Fruit fly (Drosophila melanogaster) whole organism, prepupa: Measurements from ENCODE around the gene br.
A peak's percentile ranks its signal among the peaks of the same experiment; 100 is the strongest.

Experiments
- CG1621 ChIP-seq: fragments of 200-800 bp; sonication (Bioruptor generic); optimal IDR thresholded peaks from 3 replicates; lab custom pipeline; 2018; ENCODE audit warnings: missing biosample characterization, mild to moderate bottlenecking, missing genetic modification characterization
- CG16779 ChIP-seq: fragments of 200-800 bp; sonication (Bioruptor generic); optimal IDR thresholded peaks from 3 replicates; lab custom pipeline; 2017; ENCODE audit warnings: missing biosample characterization, mild to moderate bottlenecking, missing genetic modification characterization
- CG6854 ChIP-seq: fragments of 200-800 bp; sonication (Bioruptor generic); optimal IDR thresholded peaks from 2 replicates; lab custom pipeline; 2017; ENCODE audit warnings: missing biosample characterization, mild to moderate bottlenecking, missing genetic modification characterization
- Eip93F ChIP-seq: fragments of 200-800 bp; sonication (Bioruptor generic); optimal IDR thresholded peaks from 2 replicates; lab custom pipeline; 2016; ENCODE audit warnings: missing biosample characterization, mild to moderate bottlenecking, missing genetic modification characterization
- Ets96B ChIP-seq: fragments of 200-800 bp; optimal IDR thresholded peaks from 2 replicates; lab custom pipeline; 2019; ENCODE audit warnings: missing biosample characterization, mild to moderate bottlenecking, missing genetic modification characterization, moderate library complexity
- Gug ChIP-seq: fragments of 200-800 bp; sonication (Bioruptor generic); IDR thresholded peaks from 2 replicates; pipeline ENCODE4 v1.3.6; 2022; ENCODE audit warnings: missing biosample characterization, missing genetic modification characterization
- dac ChIP-seq: fragments of 200-800 bp; sonication (Bioruptor generic); optimal IDR thresholded peaks from 2 replicates; lab custom pipeline; 2017; ENCODE audit warnings: missing biosample characterization, mild to moderate bottlenecking, missing genetic modification characterization

dm6 chrX:1623163-1623562, 48.2 kb downstream of the br start:
- no peak for TF ChIP-seq CG16779 (tag; lab: Kevin White, UChicago)
- TF ChIP-seq Gug (GFP tag; lab: Robert Waterston, UW), result no peak
- no peak for TF ChIP-seq CG1621 (tag; lab: Kevin White, UChicago)
- TF ChIP-seq Eip93F (GFP tag; lab: Kevin White, UChicago), result no peak
- TF ChIP-seq dac (GFP tag; lab: Kevin White, UChicago), result no peak
- TF ChIP-seq CG6854 (GFP tag; lab: Kevin White, UChicago), result peak; percentile 36
- TF ChIP-seq Ets96B, result no peak
